Worm (Caenorhabditis elegans): ENCODE data around the gene R02F2.6.
A peak's percentile ranks its signal among the peaks of the same experiment; 100 is the strongest.

Gene R02F2.6

DNA sequence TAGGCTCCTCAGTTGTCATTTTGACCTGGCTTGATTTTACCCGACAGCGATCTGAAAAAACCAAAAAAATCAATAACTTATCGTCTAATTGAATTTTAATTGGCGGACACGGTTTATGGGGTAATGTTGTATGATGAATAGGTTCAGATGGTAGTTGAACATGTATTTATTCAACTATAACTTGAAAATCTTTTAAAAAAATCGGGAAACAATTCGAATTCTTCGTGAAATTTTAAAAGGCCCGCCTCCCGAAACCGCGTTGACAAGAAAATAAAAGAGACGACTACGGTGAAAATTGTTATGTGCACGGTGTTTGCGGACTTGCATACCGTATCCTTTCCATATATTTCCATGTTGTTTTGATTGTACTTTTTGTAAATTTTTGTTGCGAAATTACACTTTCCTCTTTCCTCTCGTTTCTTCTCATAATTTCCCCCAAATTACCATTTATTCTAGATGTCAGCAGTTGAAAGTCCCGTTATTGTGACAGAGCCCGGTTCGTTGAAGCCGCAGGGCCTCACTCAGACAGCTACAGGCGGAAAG is 35.9 kb downstream of the R02F2.6 start, which contains the start of the genes T24G10.2 and disl-2 (continued):
- TF ChIP-seq egl-13 (tag; optimal IDR thresholded peaks at IDR 0.05) (no peak), unc-130 (tag; optimal IDR thresholded peaks at IDR 0.05) (peak; percentile 49), dpl-1 (GFP tag; optimal IDR thresholded peaks at IDR 0.05) (peak; percentile 63 to 78 (median 70)), hlh-17 (GFP tag; optimal IDR thresholded peaks at IDR 0.05; ENCODE audit: borderline replicate concordance) (no peak), unc-30 (tag; optimal IDR thresholded peaks at IDR 0.05) (no peak), C16A3.4 (tag; optimal IDR thresholded peaks at IDR 0.05) (peak; percentile 74), ces-1 (GFP tag; optimal IDR thresholded peaks at IDR 0.05) (no peak), blmp-1 (tag; optimal IDR thresholded peaks at IDR 0.05) (peak; percentile 63), elt-3 (tag; optimal IDR thresholded peaks at IDR 0.05) (peak in 1 of 6 experiments; percentile 73), mef-2 (tag; optimal IDR thresholded peaks at IDR 0.05) (no peak), F16B12.6 (tag; optimal IDR thresholded peaks at IDR 0.05) (peak; percentile 90), ztf-11 (tag; optimal IDR thresholded peaks at IDR 0.05) (no peak), nhr-84 (tag; optimal IDR thresholded peaks at IDR 0.05) (no peak), hpl-2 (GFP tag; optimal IDR thresholded peaks at IDR 0.05) (no peak), C04F5.9 (tag; optimal IDR thresholded peaks at IDR 0.05) (no peak), pqm-1 (tag; optimal IDR thresholded peaks at IDR 0.05) (no peak), ceh-63 (GFP tag; optimal IDR thresholded peaks at IDR 0.05) (no peak), dsc-1 (tag; optimal IDR thresholded peaks at IDR 0.05) (no peak), nhr-20 (tag; optimal IDR thresholded peaks at IDR 0.05) (peak; percentile 50), swsn-7 (tag; optimal IDR thresholded peaks at IDR 0.05) (peak; percentile 30), nhr-76 (tag; optimal IDR thresholded peaks at IDR 0.05) (no peak), nhr-71 (tag; optimal IDR thresholded peaks at IDR 0.05) (peak; percentile 37), irx-1 (tag; optimal IDR thresholded peaks at IDR 0.05) (peak; percentile 25), tlp-1 (tag; optimal IDR thresholded peaks at IDR 0.05) (no peak), nhr-85 (tag) (peak; percentile 63), zip-4 (GFP tag; optimal IDR thresholded peaks at IDR 0.05) (no peak), lir-3 (tag; optimal IDR thresholded peaks at IDR 0.05; ENCODE audit: poor library complexity) (no peak), isw-1 (GFP tag; IDR thresholded peaks at IDR 0.05) (no peak; the same call in 1 of the 2 replicates), ceh-90 (tag; optimal IDR thresholded peaks at IDR 0.05) (no peak), C34B4.2 (tag; optimal IDR thresholded peaks at IDR 0.05) (no peak), elt-2 (tag; optimal IDR thresholded peaks at IDR 0.05) (no peak), unc-62 (GFP tag; optimal IDR thresholded peaks at IDR 0.05) (no peak), sox-4 (tag; optimal IDR thresholded peaks at IDR 0.05) (no peak), sptf-1 (tag; optimal IDR thresholded peaks at IDR 0.05) (no peak), nhr-11 (tag; optimal IDR thresholded peaks at IDR 0.05) (no peak), pag-3 (tag; optimal IDR thresholded peaks at IDR 0.05; ENCODE audit: borderline replicate concordance, insufficient read depth) (no peak), ztf-4 (tag; optimal IDR thresholded peaks at IDR 0.05) (no peak), nhr-28 (tag; optimal IDR thresholded peaks at IDR 0.05) (no peak), hlh-4 (tag; optimal IDR thresholded peaks at IDR 0.05) (no peak), xbp-1 (tag; optimal IDR thresholded peaks at IDR 0.05) (peak; percentile 51), unc-98 (GFP tag; IDR thresholded peaks at IDR 0.05) (no peak), lin-39 (tag; optimal IDR thresholded peaks at IDR 0.05) (peak; percentile 3), pax-3 (tag; optimal IDR thresholded peaks at IDR 0.05) (no peak), egl-27 (tag; optimal IDR thresholded peaks at IDR 0.05) (no peak), snu-23 (GFP tag; optimal IDR thresholded peaks at IDR 0.05) (peak; percentile 77), nhr-12 (tag; optimal IDR thresholded peaks at IDR 0.05) (no peak), nhr-19 (GFP tag; conservative IDR thresholded peaks at IDR 0.05) (no peak), ceh-82 (tag; optimal IDR thresholded peaks at IDR 0.05) (peak in 2 of 3 experiments; percentile 5 to 74), fkh-10 (GFP tag; optimal IDR thresholded peaks at IDR 0.05) (no peak), ets-5 (GFP tag; IDR thresholded peaks at IDR 0.05) (no peak), Y116A8C.19 (tag; optimal IDR thresholded peaks at IDR 0.05; ENCODE audit: borderline replicate concordance) (no peak), rnt-1 (tag; optimal IDR thresholded peaks at IDR 0.05) (peak; percentile 29), lsy-2 (tag; optimal IDR thresholded peaks at IDR 0.05) (peak; percentile 97 to 99)

Data from whole organism, L1 larva.